Worm (Caenorhabditis elegans) whole organism, mixed stage, embryonic: ENCODE data around the gene M03A8.3.

Experiments used
- ceh-39 ChIP-seq: fragments of 150-350 bp; optimal IDR thresholded peaks from 2 replicates; lab custom pipeline; 2014; ENCODE audit warnings: missing biosample characterization, missing genetic modification characterization
- lsy-2 ChIP-seq: fragments of 150-350 bp; optimal IDR thresholded peaks from 2 replicates; lab custom pipeline; 2014; ENCODE audit warnings: missing biosample characterization, missing genetic modification characterization
- mab-5 ChIP-seq: fragments of 150-350 bp; optimal IDR thresholded peaks from 2 replicates; lab custom pipeline; 2014; ENCODE audit warnings: missing biosample characterization, missing genetic modification characterization
- nhr-76 ChIP-seq: sonication (generic microtip); optimal IDR thresholded peaks from 2 replicates; lab custom pipeline; 2017; ENCODE audit warnings: missing biosample characterization, missing genetic modification characterization
- snpc-4 ChIP-seq: fragments of 150-350 bp; optimal IDR thresholded peaks from 2 replicates; lab custom pipeline; 2014; ENCODE audit warnings: missing biosample characterization, missing genetic modification characterization

- TF ChIP-seq lsy-2 (tag; lab: Kevin White, UChicago) (no peak), mab-5 (tag; lab: Kevin White, UChicago) (no peak), nhr-76 (tag; lab: Kevin White, UChicago) (no peak), snpc-4 (tag; lab: Kevin White, UChicago) (no peak), ceh-39 (tag; lab: Kevin White, UChicago) (no peak)
These were observed 5.0 kb downstream of the M03A8.3 start for ce11 chrX:6804857-6805256.
